Worm (Caenorhabditis elegans): ENCODE results near the gene mtpn-1.

DNA sequence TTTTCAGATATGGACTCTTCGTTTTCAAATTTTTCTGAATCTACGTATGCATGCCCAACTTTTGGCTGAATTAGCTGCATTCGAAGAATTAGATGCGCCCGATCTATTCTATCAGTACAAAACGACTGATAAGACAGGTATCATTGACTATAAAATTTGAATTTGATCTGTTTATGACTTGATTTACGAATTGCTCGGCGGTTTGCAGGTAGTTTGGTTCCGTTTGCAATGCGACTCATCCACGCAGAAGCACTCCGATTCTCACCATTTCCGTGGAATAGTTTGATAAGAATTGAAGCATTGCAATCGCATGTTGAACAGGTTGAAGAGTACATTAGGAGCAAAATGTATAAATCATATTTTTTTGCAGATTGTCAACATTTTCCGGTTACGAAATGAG lies 3.7 kb downstream of the mtpn-1 start:
- TF ChIP-seq W03F9.2 (tag; optimal IDR thresholded peaks at IDR 0.05): no peak
- TF ChIP-seq him-1 (tag; optimal IDR thresholded peaks at IDR 0.05): no peak
- TF ChIP-seq dao-5 (tag; optimal IDR thresholded peaks at IDR 0.05): no peak
